Worm (Caenorhabditis elegans) whole organism, L4 larva: ENCODE data around the gene ric-8.

Source experiments
- D1046.2 ChIP-seq: fragments of 200-800 bp; sonication (Bioruptor generic); IDR thresholded peaks from 2 replicates; pipeline ENCODE4 v1.3.6; 2022; ENCODE audit warnings: missing genetic modification characterization, missing compliant biosample characterization
- F26F4.8 ChIP-seq: fragments of 200-800 bp; sonication (Bioruptor generic); conservative IDR thresholded peaks from 2 replicates; pipeline ENCODE4 v1.3.6; 2022; ENCODE audit warnings: missing genetic modification characterization, missing compliant biosample characterization
- F49E8.2 ChIP-seq: sonication (generic microtip); optimal IDR thresholded peaks from 2 replicates; lab custom pipeline; 2016; ENCODE audit warnings: missing compliant biosample characterization, mild to moderate bottlenecking, missing genetic modification characterization, borderline replicate concordance
- R02D3.7 ChIP-seq: fragments of 150-350 bp; sonication (generic microtip); optimal IDR thresholded peaks from 3 replicates; lab custom pipeline; 2014; ENCODE audit warnings: missing biosample characterization, missing genetic modification characterization
- T20F7.1 ChIP-seq: fragments of 200-800 bp; sonication (Bioruptor generic); optimal IDR thresholded peaks from 2 replicates; lab custom pipeline; 2018; ENCODE audit warnings: mild to moderate bottlenecking, missing genetic modification characterization, missing compliant biosample characterization
- ZK337.2 ChIP-seq: fragments of 200-800 bp; sonication (Bioruptor generic); IDR thresholded peaks from 2 replicates; pipeline ENCODE4 v1.3.6; 2022; ENCODE audit warnings: missing genetic modification reagents, missing genetic modification characterization, missing compliant biosample characterization
- aha-1 ChIP-seq: fragments of 150-350 bp; peaks from one replicate; lab custom pipeline; 2014; ENCODE audit warnings: missing biosample characterization, missing genetic modification characterization
- ceh-28 ChIP-seq: fragments of 150-350 bp; optimal IDR thresholded peaks from 2 replicates; lab custom pipeline; 2014; ENCODE audit warnings: missing biosample characterization, missing genetic modification reagents, missing genetic modification characterization
- cey-2 ChIP-seq: sonication (generic microtip); optimal IDR thresholded peaks from 3 replicates; lab custom pipeline; 2017; ENCODE audit warnings: missing genetic modification characterization, mild to moderate bottlenecking, missing compliant biosample characterization, antibody characterized with exemption, borderline replicate concordance; ENCODE audit not compliant: insufficient read depth
- daf-16 ChIP-seq, 3 experiments: sonication (generic microtip); optimal IDR thresholded peaks; 2 replicates each; lab custom pipeline; 2016 to 2017; ENCODE audit warnings: missing genetic modification characterization in 3 of 3, missing genetic modification reagents in 3 of 3, mild to moderate bottlenecking in 2 of 3, missing compliant biosample characterization in 2 of 3, missing biosample characterization in 1 of 3, moderate library complexity in 1 of 3
- dmd-6 ChIP-seq: fragments of 200-800 bp; sonication (Bioruptor generic); IDR thresholded peaks from 2 replicates; pipeline ENCODE4 v1.3.6; 2022; ENCODE audit warnings: missing genetic modification reagents, missing genetic modification characterization, missing compliant biosample characterization
- dmd-8 ChIP-seq: fragments of 200-800 bp; sonication (Bioruptor generic); IDR thresholded peaks from 2 replicates; pipeline ENCODE4 v1.3.6; 2022; ENCODE audit warnings: missing genetic modification characterization, missing compliant biosample characterization
- duxl-1 ChIP-seq: sonication (generic microtip); optimal IDR thresholded peaks from 2 replicates; lab custom pipeline; 2016; ENCODE audit warnings: mild to moderate bottlenecking, missing genetic modification characterization, moderate library complexity, missing compliant biosample characterization; ENCODE audit not compliant: poor library complexity
- dve-1 ChIP-seq: sonication (generic microtip); optimal IDR thresholded peaks from 2 replicates; lab custom pipeline; 2017; ENCODE audit warnings: antibody characterized with exemption, mild to moderate bottlenecking, missing genetic modification characterization, missing compliant biosample characterization; ENCODE audit not compliant: insufficient read depth
- egl-43 ChIP-seq: fragments of 200-800 bp; sonication (Bioruptor generic); IDR thresholded peaks from 2 replicates; pipeline ENCODE4 v1.3.6; 2022; ENCODE audit warnings: missing genetic modification reagents, missing genetic modification characterization, missing compliant biosample characterization
- fos-1 ChIP-seq: fragments of 150-350 bp; optimal IDR thresholded peaks from 2 replicates; lab custom pipeline; 2014; ENCODE audit warnings: missing biosample characterization, missing genetic modification characterization
- gei-8 ChIP-seq: fragments of 200-800 bp; sonication (Bioruptor generic); optimal IDR thresholded peaks from 2 replicates; lab custom pipeline; 2018; ENCODE audit warnings: mild to moderate bottlenecking, missing genetic modification characterization, missing compliant biosample characterization
- hif-1 ChIP-seq, 2 experiments: sonication (generic microtip); optimal IDR thresholded peaks; 2 replicates each; lab custom pipeline; 2016 to 2017; ENCODE audit warnings: missing compliant biosample characterization in 2 of 2, missing genetic modification characterization in 2 of 2, missing genetic modification reagents in 2 of 2, missing genotype in 2 of 2, mild to moderate bottlenecking in 1 of 2
- hlh-11 ChIP-seq: fragments of 200-800 bp; sonication (Bioruptor generic); optimal IDR thresholded peaks from 2 replicates; lab custom pipeline; 2018; ENCODE audit warnings: mild to moderate bottlenecking, missing genetic modification characterization, missing compliant biosample characterization
- lin-15B ChIP-seq: fragments of 150-350 bp; sonication (generic microtip); optimal IDR thresholded peaks from 3 replicates; lab custom pipeline; 2014; ENCODE audit warnings: missing biosample characterization, missing genetic modification characterization
- lin-29 ChIP-seq: fragments of 200-800 bp; sonication (Bioruptor generic); IDR thresholded peaks from 2 replicates; pipeline ENCODE4 v1.3.6; 2022; ENCODE audit warnings: missing genetic modification reagents, missing genetic modification characterization, missing compliant biosample characterization
- lin-38 ChIP-seq: fragments of 200-800 bp; sonication (Bioruptor generic); IDR thresholded peaks from 2 replicates; pipeline ENCODE4 v1.3.6; 2022; ENCODE audit warnings: missing genetic modification reagents, missing genetic modification characterization, missing compliant biosample characterization
- madf-9 ChIP-seq: fragments of 200-800 bp; sonication (Bioruptor generic); conservative IDR thresholded peaks from 2 replicates; pipeline ENCODE4 v1.3.6; 2022; ENCODE audit warnings: missing genetic modification reagents, missing genetic modification characterization, missing compliant biosample characterization
- mdl-1 ChIP-seq, 2 experiments: fragments of 150-350 bp in 1 of 2; sonication (generic microtip) in 1 of 2; optimal IDR thresholded peaks; 2 replicates each; lab custom pipeline; 2014 to 2017; ENCODE audit warnings: missing biosample characterization in 2 of 2, missing genetic modification characterization in 2 of 2
- mxl-2 ChIP-seq: fragments of 200-800 bp; sonication (Bioruptor generic); conservative IDR thresholded peaks from 2 replicates; pipeline ENCODE4 v1.3.6; 2022; ENCODE audit warnings: missing genetic modification reagents, missing genetic modification characterization, missing compliant biosample characterization
- nhr-102 ChIP-seq: sonication (generic microtip); optimal IDR thresholded peaks from 2 replicates; lab custom pipeline; 2016; ENCODE audit warnings: mild to moderate bottlenecking, missing genetic modification characterization, moderate library complexity, missing compliant biosample characterization
- nhr-28 ChIP-seq: fragments of 150-350 bp; optimal IDR thresholded peaks from 2 replicates; lab custom pipeline; 2014; ENCODE audit warnings: missing biosample characterization, missing genetic modification characterization
- nhr-41 ChIP-seq: fragments of 200-800 bp; sonication (Bioruptor generic); IDR thresholded peaks from 2 replicates; pipeline ENCODE4 v1.3.6; 2022; ENCODE audit warnings: missing genetic modification reagents, missing genetic modification characterization, missing compliant biosample characterization
- nhr-48 ChIP-seq: sonication (generic microtip); optimal IDR thresholded peaks from 2 replicates; lab custom pipeline; 2016; ENCODE audit warnings: mild to moderate bottlenecking, missing genetic modification characterization, missing compliant biosample characterization
- nhr-6 ChIP-seq: fragments of 150-350 bp; optimal IDR thresholded peaks from 2 replicates; lab custom pipeline; 2014; ENCODE audit warnings: missing biosample characterization, missing genetic modification characterization
- nhr-77 ChIP-seq: fragments of 150-350 bp; optimal IDR thresholded peaks from 2 replicates; lab custom pipeline; 2014; ENCODE audit warnings: missing biosample characterization, missing genetic modification characterization
- pha-4 ChIP-seq, 2 experiments: fragments of 150-350 bp in 1 of 2; fragments of 200-800 bp in 1 of 2; sonication (Bioruptor generic) in 1 of 2; IDR thresholded peaks in 1 of 2; optimal IDR thresholded peaks in 1 of 2; 2 replicates each; pipeline versions ENCODE4 v1.3.6 to Lab custom; 2014 to 2022; ENCODE audit warnings: missing genetic modification characterization in 2 of 2, missing genetic modification reagents in 2 of 2, missing biosample characterization in 1 of 2, missing compliant biosample characterization in 1 of 2
- php-3 ChIP-seq: fragments of 200-800 bp; sonication (Bioruptor generic); IDR thresholded peaks from 2 replicates; pipeline ENCODE4 v1.3.6; 2022; ENCODE audit warnings: missing genetic modification reagents, missing genetic modification characterization, missing compliant biosample characterization
- pqm-1 ChIP-seq: sonication (generic microtip); optimal IDR thresholded peaks from 2 replicates; lab custom pipeline; 2017; ENCODE audit warnings: missing biosample characterization, missing genetic modification characterization
- snpc-1.2 ChIP-seq: fragments of 200-800 bp; sonication (Bioruptor generic); IDR thresholded peaks from 2 replicates; pipeline ENCODE4 v1.3.6; 2022; ENCODE audit warnings: missing genetic modification reagents, missing genetic modification characterization, missing compliant biosample characterization
- spr-3 ChIP-seq: fragments of 200-800 bp; sonication (Bioruptor generic); optimal IDR thresholded peaks from 2 replicates; lab custom pipeline; 2018; ENCODE audit warnings: mild to moderate bottlenecking, missing genetic modification characterization, missing compliant biosample characterization
- unc-39 ChIP-seq: sonication (generic microtip); optimal IDR thresholded peaks from 2 replicates; lab custom pipeline; 2017; ENCODE audit warnings: missing biosample characterization, missing genetic modification characterization
- zip-11 ChIP-seq: fragments of 200-800 bp; sonication (Bioruptor generic); IDR thresholded peaks from 2 replicates; pipeline ENCODE4 v1.3.6; 2022; ENCODE audit warnings: missing genetic modification characterization, missing compliant biosample characterization
- zip-2 ChIP-seq: fragments of 150-350 bp; optimal IDR thresholded peaks from 2 replicates; lab custom pipeline; 2014; ENCODE audit warnings: missing biosample characterization, missing genetic modification characterization

The ric-8 gene

DNA sequence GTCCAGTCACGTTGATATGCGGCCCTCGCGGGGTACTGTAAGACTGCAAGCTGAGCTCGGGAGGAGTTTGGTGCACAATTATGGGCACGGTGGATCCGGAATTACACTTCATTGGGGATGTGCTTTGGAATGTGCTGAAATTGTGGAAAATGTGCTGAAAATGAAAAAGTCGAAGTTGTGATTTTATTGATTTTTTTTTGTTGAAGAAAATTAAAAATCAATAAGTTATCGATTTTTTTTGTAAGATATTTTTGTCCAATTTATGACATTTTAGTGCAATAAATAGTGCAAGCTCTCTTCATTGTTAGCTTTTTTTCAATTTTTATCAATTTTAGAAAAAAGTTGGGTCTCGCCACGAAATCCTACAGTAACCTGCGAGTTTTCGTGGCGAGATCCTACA lies 25.9 kb upstream of the ric-8 start:
- TF ChIP-seq aha-1 (no peak), ceh-28 (tag; lab: Kevin White, UChicago) (peak; percentile 73), hif-1 (tag; optimal IDR thresholded peaks at IDR 0.05; lab: Kevin White, UChicago) (no peak)

DNA sequence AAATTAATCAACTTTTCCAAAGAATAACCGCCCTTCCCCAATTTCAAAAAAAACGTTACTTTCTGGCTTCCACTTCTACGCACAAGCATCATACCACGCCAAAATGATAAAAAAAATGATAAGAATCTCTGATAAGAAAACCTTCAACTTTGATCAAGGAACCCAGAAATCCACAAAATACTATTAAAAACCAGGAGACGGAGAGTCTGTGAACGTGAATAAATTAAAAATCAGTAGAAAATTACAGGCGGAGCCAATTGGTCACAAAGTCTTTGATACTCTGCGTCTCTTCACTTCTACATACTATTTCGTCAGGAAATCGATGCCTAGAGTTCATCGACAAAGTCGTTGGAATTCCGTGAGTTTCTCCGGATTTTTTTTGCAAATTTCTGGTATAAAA lies 24.2 kb upstream of the ric-8 start, which contains the start of gene smf-3:
Gene smf-3 (plus strand): TSS at position 259 of the 400 bp plus-strand sequence.
- TF ChIP-seq gei-8 (no peak), pha-4 (GFP tag; IDR thresholded peaks at IDR 0.05; lab: Robert Waterston, UW) (no peak), pha-4 (tag; optimal IDR thresholded peaks at IDR 0.05; lab: Kevin White, UChicago) (no peak), dve-1 (tag; lab: Kevin White, UChicago) (peak; percentile 79), hif-1 (tag; optimal IDR thresholded peaks at IDR 0.05; lab: Kevin White, UChicago) (peak in 1 of 2 experiments; percentile 89), spr-3 (no peak), F49E8.2 (no peak), snpc-1.2 (GFP tag; lab: Robert Waterston, UW) (no peak), php-3 (GFP tag; lab: Robert Waterston, UW) (peak; percentile 84), unc-39 (no peak), aha-1 (peak; percentile 96), hlh-11 (tag; lab: Kevin White, UChicago) (peak; percentile 77), lin-29 (GFP tag; lab: Robert Waterston, UW) (no peak), nhr-102 (tag; lab: Kevin White, UChicago) (peak; percentile 60), fos-1 (no peak), R02D3.7 (tag; lab: Kevin White, UChicago) (no peak), lin-15B (tag; lab: Kevin White, UChicago) (no peak), cey-2 (tag; lab: Kevin White, UChicago) (no peak), mxl-2 (GFP tag; lab: Robert Waterston, UW) (no peak), duxl-1 (tag; lab: Kevin White, UChicago) (no peak), nhr-41 (GFP tag; lab: Robert Waterston, UW) (peak; percentile 70; the same call in 1 of the 2 replicates), ZK337.2 (GFP tag; lab: Robert Waterston, UW) (no peak), zip-2 (no peak), F26F4.8 (GFP tag; lab: Robert Waterston, UW) (no peak), nhr-77 (tag; lab: Kevin White, UChicago) (peak; percentile 61), dmd-6 (peak; percentile 86), T20F7.1 (GFP tag; lab: Kevin White, UChicago) (peak; percentile 5), mdl-1 (tag; optimal IDR thresholded peaks at IDR 0.05; lab: Kevin White, UChicago) (peak in 1 of 2 experiments; percentile 10), pqm-1 (tag; lab: Kevin White, UChicago) (peak; percentile 86), egl-43 (GFP tag; lab: Robert Waterston, UW) (no peak), dmd-8 (GFP tag; lab: Robert Waterston, UW) (no peak), D1046.2 (no peak), lin-38 (GFP tag; lab: Robert Waterston, UW) (no peak), madf-9 (GFP tag; lab: Robert Waterston, UW) (no peak), zip-11 (GFP tag; lab: Robert Waterston, UW) (no peak), nhr-48 (tag; lab: Kevin White, UChicago) (peak; percentile 72), nhr-28 (tag; lab: Kevin White, UChicago) (peak; percentile 51), nhr-6 (no peak), daf-16 (GFP tag; optimal IDR thresholded peaks at IDR 0.05; lab: Kevin White, UChicago) (no peak), daf-16 (tag; optimal IDR thresholded peaks at IDR 0.05; lab: Kevin White, UChicago) (peak; percentile 60)
